Worm (Caenorhabditis elegans): ENCODE results near the gene zipt-2.1.
A peak's percentile ranks its signal among the peaks of the same experiment; 100 is the strongest.

Gene zipt-2.1

ce11 chrIV:10821672-10822304, 22.3 kb downstream of the zipt-2.1 start (continued):
- TF ChIP-seq Y22D7AL.16 (tag; optimal IDR thresholded peaks at IDR 0.05) (peak; percentile 28), F13H6.1 (tag; optimal IDR thresholded peaks at IDR 0.05) (no peak), ceh-18 (tag; optimal IDR thresholded peaks at IDR 0.05) (peak; percentile 98), lim-6 (tag; optimal IDR thresholded peaks at IDR 0.05) (no peak), sox-4 (tag; optimal IDR thresholded peaks at IDR 0.05) (no peak), tbx-7 (tag; optimal IDR thresholded peaks at IDR 0.05) (peak; percentile 39), hlh-15 (tag; optimal IDR thresholded peaks at IDR 0.05) (no peak), ref-2 (tag; optimal IDR thresholded peaks at IDR 0.05) (peak; percentile 76), dmd-4 (tag; optimal IDR thresholded peaks at IDR 0.05; ENCODE audit: borderline replicate concordance) (peak; percentile 38), pha-4 (tag; optimal IDR thresholded peaks at IDR 0.05) (no peak), elt-2 (tag; optimal IDR thresholded peaks at IDR 0.05) (peak; percentile 32), K02D7.2 (tag; optimal IDR thresholded peaks at IDR 0.05) (no peak), ceh-24 (tag; optimal IDR thresholded peaks at IDR 0.05) (no peak), gmeb-2 (tag; optimal IDR thresholded peaks at IDR 0.05) (peak; percentile 18), K09A11.1 (tag; optimal IDR thresholded peaks at IDR 0.05; ENCODE audit: insufficient read depth) (peak; percentile 7), sdc-2 (tag; optimal IDR thresholded peaks at IDR 0.05) (peak; percentile 76), unc-3 (GFP tag; conservative IDR thresholded peaks at IDR 0.05) (peak; percentile 62; the same call in 1 of the 2 replicates), unc-3 (tag; optimal IDR thresholded peaks at IDR 0.05) (no peak), npax-4 (tag; optimal IDR thresholded peaks at IDR 0.05) (no peak), pat-9 (tag; optimal IDR thresholded peaks at IDR 0.05) (no peak), hlh-6 (tag; optimal IDR thresholded peaks at IDR 0.05) (peak; percentile 56), nhr-232 (tag; optimal IDR thresholded peaks at IDR 0.05) (peak; percentile 38)

ce11 chrIV:10825383-10825782, 25.9 kb downstream of the zipt-2.1 start:
- no peak for TF ChIP-seq ceh-31 (tag; optimal IDR thresholded peaks at IDR 0.05)
- TF ChIP-seq fax-1 (tag; optimal IDR thresholded peaks at IDR 0.05), result no peak
- no peak for TF ChIP-seq nfya-1 (tag; optimal IDR thresholded peaks at IDR 0.05)
- TF ChIP-seq Y22D7AL.16 (tag; optimal IDR thresholded peaks at IDR 0.05), result no peak
- no peak for TF ChIP-seq K09A11.1 (tag; optimal IDR thresholded peaks at IDR 0.05; ENCODE audit: insufficient read depth)
- no peak for TF ChIP-seq fkh-10 (GFP tag; optimal IDR thresholded peaks at IDR 0.05)
- no peak for TF ChIP-seq rnt-1 (tag; optimal IDR thresholded peaks at IDR 0.05)
- TF ChIP-seq ceh-45 (GFP tag; IDR thresholded peaks at IDR 0.05), result no peak
- no peak for TF ChIP-seq syd-9 (tag; optimal IDR thresholded peaks at IDR 0.05)

- no peak for TF ChIP-seq ceh-19 (GFP tag; optimal IDR thresholded peaks at IDR 0.05)
- TF ChIP-seq lin-11 (tag; optimal IDR thresholded peaks at IDR 0.05), result no peak
- no peak for TF ChIP-seq ets-4 (tag; optimal IDR thresholded peaks at IDR 0.05)
- TF ChIP-seq ceh-24 (tag; optimal IDR thresholded peaks at IDR 0.05), result no peak
- no peak for TF ChIP-seq pax-1 (tag; optimal IDR thresholded peaks at IDR 0.05)
- no peak for TF ChIP-seq fkh-10 (GFP tag; optimal IDR thresholded peaks at IDR 0.05)
- TF ChIP-seq T23F11.4 (GFP tag; optimal IDR thresholded peaks at IDR 0.05), result no peak
- TF ChIP-seq ztf-16 (tag; optimal IDR thresholded peaks at IDR 0.05), result no peak
- TF ChIP-seq dmd-4 (tag; optimal IDR thresholded peaks at IDR 0.05; ENCODE audit: borderline replicate concordance), result no peak
- TF ChIP-seq ama-1 (optimal IDR thresholded peaks at IDR 0.05), result no peak
- no peak for TF ChIP-seq fkh-6 (tag; optimal IDR thresholded peaks at IDR 0.05)
- TF ChIP-seq sox-4 (tag; optimal IDR thresholded peaks at IDR 0.05), result no peak
- TF ChIP-seq ceh-14 (tag; optimal IDR thresholded peaks at IDR 0.05), result no peak
These were observed 26.6 kb downstream of the zipt-2.1 start for ce11 chrIV:10826029-10826428.

- TF ChIP-seq lin-11 (tag; optimal IDR thresholded peaks at IDR 0.05) (no peak), ttx-3 (tag; optimal IDR thresholded peaks at IDR 0.05) (no peak), nhr-11 (tag; optimal IDR thresholded peaks at IDR 0.05) (no peak), zip-5 (tag; optimal IDR thresholded peaks at IDR 0.05) (no peak), fkh-6 (tag; optimal IDR thresholded peaks at IDR 0.05) (no peak), ceh-34 (tag; optimal IDR thresholded peaks at IDR 0.05) (no peak), pqm-1 (tag; optimal IDR thresholded peaks at IDR 0.05) (no peak), npax-4 (tag; optimal IDR thresholded peaks at IDR 0.05) (no peak), mec-3 (tag; optimal IDR thresholded peaks at IDR 0.05; ENCODE audit: borderline replicate concordance) (no peak)
These were observed 28.6 kb downstream of the zipt-2.1 start, which contains the start of gene npax-3 for ce11 chrIV:10828049-10828448. npax-3 (minus strand) TSS chrIV:10828149.

All from whole organism, late embryonic.